Worm (Caenorhabditis elegans) whole organism, young adult: ENCODE results near the gene F41C3.2.

Experiments
- F49E8.2 ChIP-seq: sonication (generic microtip); optimal IDR thresholded peaks from 3 replicates; lab custom pipeline; 2017; ENCODE audit warnings: missing genetic modification characterization, mild to moderate bottlenecking, missing compliant biosample characterization, antibody characterized with exemption, moderate library complexity; ENCODE audit not compliant: insufficient read depth
- Y67H2A.10 ChIP-seq: fragments of 200-800 bp; sonication (Bioruptor generic); conservative IDR thresholded peaks from 2 replicates; pipeline ENCODE4 v1.3.6; 2022; ENCODE audit warnings: missing genetic modification reagents, missing genetic modification characterization, missing compliant biosample characterization
- Y79H2A.3 ChIP-seq: fragments of 200-800 bp; sonication (Bioruptor generic); conservative IDR thresholded peaks from 2 replicates; pipeline ENCODE4 v1.3.6; 2022; ENCODE audit warnings: missing genetic modification reagents, missing genetic modification characterization, missing compliant biosample characterization
- aptf-3 ChIP-seq: fragments of 200-800 bp; sonication (Bioruptor generic); IDR thresholded peaks from 2 replicates; pipeline ENCODE4 v1.3.6; 2022; ENCODE audit warnings: missing genetic modification characterization, missing compliant biosample characterization
- ceh-27 ChIP-seq: fragments of 200-800 bp; sonication (Bioruptor generic); optimal IDR thresholded peaks from 2 replicates; lab custom pipeline; 2018; ENCODE audit warnings: mild to moderate bottlenecking, missing genetic modification characterization, moderate library complexity, missing compliant biosample characterization
- dpl-1 ChIP-seq: fragments of 150-350 bp; optimal IDR thresholded peaks from 2 replicates; lab custom pipeline; 2014; ENCODE audit warnings: missing biosample characterization, missing genetic modification reagents, missing genetic modification characterization
- efl-1 ChIP-seq: fragments of 150-350 bp; optimal IDR thresholded peaks from 2 replicates; lab custom pipeline; 2014; ENCODE audit warnings: missing biosample characterization, missing genetic modification reagents, missing genetic modification characterization
- hsf-1 ChIP-seq: fragments of 200-800 bp; sonication (Bioruptor generic); IDR thresholded peaks from 2 replicates; pipeline ENCODE4 v1.3.6; 2022; ENCODE audit warnings: missing genetic modification reagents, missing genetic modification characterization, missing compliant biosample characterization
- mes-4 ChIP-seq: sonication (generic microtip); optimal IDR thresholded peaks from 2 replicates; lab custom pipeline; 2016; ENCODE audit warnings: missing genotype, missing genetic modification characterization, missing compliant biosample characterization
- nfya-1 ChIP-seq: sonication (generic microtip); optimal IDR thresholded peaks from 2 replicates; lab custom pipeline; 2017; ENCODE audit warnings: antibody characterized with exemption, missing compliant biosample characterization, missing genetic modification characterization, borderline replicate concordance; ENCODE audit not compliant: insufficient read depth
- zfh-2 ChIP-seq: fragments of 200-800 bp; sonication (Bioruptor generic); conservative IDR thresholded peaks from 2 replicates; pipeline ENCODE4 v1.3.6; 2022; ENCODE audit warnings: missing genetic modification reagents, missing genetic modification characterization, missing compliant biosample characterization
- zim-3 ChIP-seq: sonication (generic microtip); optimal IDR thresholded peaks from 2 replicates; lab custom pipeline; 2017; ENCODE audit warnings: mild to moderate bottlenecking, missing genetic modification characterization, moderate library complexity, missing compliant biosample characterization
- ztf-25 ChIP-seq: fragments of 200-800 bp; sonication (Bioruptor generic); IDR thresholded peaks from 2 replicates; pipeline ENCODE4 v1.3.6; 2022; ENCODE audit warnings: missing genetic modification reagents, missing genetic modification characterization, missing compliant biosample characterization
- ztf-3 ChIP-seq: fragments of 200-800 bp; sonication (Bioruptor generic); optimal IDR thresholded peaks from 2 replicates; lab custom pipeline; 2018; ENCODE audit warnings: mild to moderate bottlenecking, missing genetic modification characterization, missing compliant biosample characterization

- no peak for TF ChIP-seq F49E8.2 (tag; lab: Kevin White, UChicago)
- TF ChIP-seq nfya-1, result no peak
- TF ChIP-seq Y79H2A.3 (GFP tag; lab: Robert Waterston, UW), result no peak
- TF ChIP-seq Y67H2A.10 (GFP tag; lab: Robert Waterston, UW), result no peak
- TF ChIP-seq hsf-1 (GFP tag; lab: Robert Waterston, UW), result no peak
- TF ChIP-seq ztf-25 (GFP tag; lab: Robert Waterston, UW), result no peak
- TF ChIP-seq ztf-3 (GFP tag; lab: Kevin White, UChicago), result no peak
- no peak for TF ChIP-seq dpl-1
- no peak for TF ChIP-seq ceh-27 (GFP tag; lab: Kevin White, UChicago)
- no peak for TF ChIP-seq aptf-3 (GFP tag; lab: Robert Waterston, UW)
- peak; percentile 54 for TF ChIP-seq efl-1
- no peak for TF ChIP-seq mes-4 (tag; lab: Kevin White, UChicago)
- TF ChIP-seq zim-3 (tag; lab: Kevin White, UChicago), result no peak
- no peak for TF ChIP-seq zfh-2 (GFP tag; lab: Robert Waterston, UW)
Measured at ce11 chrII:4753133-4753532, 3.4 kb downstream of the F41C3.2 start, which contains the start of gene C27D9.1.
